Fruit fly (Drosophila melanogaster) whole organism, prepupa: ENCODE data around the gene CG31111.
A peak's percentile ranks its signal among the peaks of the same experiment; 100 is the strongest.

ENCODE experiments used
- Blimp-1 ChIP-seq: fragments of 200-800 bp; sonication (Bioruptor generic); optimal IDR thresholded peaks from 3 replicates; lab custom pipeline; 2017; ENCODE audit warnings: missing biosample characterization, missing genetic modification characterization, mild to moderate bottlenecking, moderate library complexity, missing genetic modification reagents
- CG11294 ChIP-seq: fragments of 200-800 bp; sonication (Bioruptor generic); IDR thresholded peaks from 2 replicates; pipeline ENCODE4 v1.3.6; 2022; ENCODE audit warnings: missing biosample characterization, missing genetic modification characterization
- CG11902 ChIP-seq: fragments of 200-800 bp; sonication (Bioruptor generic); optimal IDR thresholded peaks from 3 replicates; lab custom pipeline; 2016; ENCODE audit warnings: missing biosample characterization, missing genetic modification characterization
- CG3032 ChIP-seq: fragments of 200-800 bp; optimal IDR thresholded peaks from 2 replicates; lab custom pipeline; 2019; ENCODE audit warnings: missing biosample characterization, mild to moderate bottlenecking, missing genetic modification characterization, moderate library complexity
- CG32006 ChIP-seq: fragments of 200-800 bp; sonication (Bioruptor generic); optimal IDR thresholded peaks from 3 replicates; lab custom pipeline; 2017; ENCODE audit warnings: missing biosample characterization, mild to moderate bottlenecking, missing genetic modification characterization
- CG6808 ChIP-seq: fragments of 200-800 bp; sonication (Bioruptor generic); optimal IDR thresholded peaks from 3 replicates; lab custom pipeline; 2017; ENCODE audit warnings: missing biosample characterization, missing genetic modification characterization, mild to moderate bottlenecking, moderate library complexity, missing genetic modification reagents
- CG7368 ChIP-seq: fragments of 200-800 bp; sonication (Bioruptor generic); optimal IDR thresholded peaks from 3 replicates; lab custom pipeline; 2016; ENCODE audit warnings: missing biosample characterization, missing genetic modification characterization
- CG8119 ChIP-seq: fragments of 200-800 bp; sonication (Bioruptor generic); IDR thresholded peaks from 3 replicates; pipeline ENCODE4 v1.3.6; 2022; ENCODE audit warnings: missing biosample characterization, missing genetic modification characterization
- CG8632 ChIP-seq: fragments of 200-800 bp; sonication (Bioruptor generic); optimal IDR thresholded peaks from 3 replicates; lab custom pipeline; 2016; ENCODE audit warnings: missing biosample characterization, missing genetic modification characterization
- Eip75B ChIP-seq: fragments of 200-800 bp; sonication (Bioruptor generic); optimal IDR thresholded peaks from 3 replicates; lab custom pipeline; 2016; ENCODE audit warnings: missing biosample characterization, missing genetic modification characterization
- Eip78C ChIP-seq: fragments of 200-800 bp; sonication (Bioruptor generic); peaks from one replicate; lab custom pipeline; 2016; ENCODE audit warnings: missing biosample characterization, missing genetic modification characterization
- Eip93F ChIP-seq: fragments of 200-800 bp; sonication (Bioruptor generic); optimal IDR thresholded peaks from 2 replicates; lab custom pipeline; 2016; ENCODE audit warnings: missing biosample characterization, mild to moderate bottlenecking, missing genetic modification characterization
- Ets96B ChIP-seq: fragments of 200-800 bp; optimal IDR thresholded peaks from 2 replicates; lab custom pipeline; 2019; ENCODE audit warnings: missing biosample characterization, mild to moderate bottlenecking, missing genetic modification characterization, moderate library complexity
- Gug ChIP-seq: fragments of 200-800 bp; sonication (Bioruptor generic); IDR thresholded peaks from 2 replicates; pipeline ENCODE4 v1.3.6; 2022; ENCODE audit warnings: missing biosample characterization, missing genetic modification characterization
- Hr4 ChIP-seq: fragments of 200-800 bp; sonication (Bioruptor generic); optimal IDR thresholded peaks from 3 replicates; lab custom pipeline; 2016; ENCODE audit warnings: missing biosample characterization, missing genetic modification characterization
- Lpt ChIP-seq: fragments of 200-800 bp; sonication (Bioruptor generic); optimal IDR thresholded peaks from 3 replicates; lab custom pipeline; 2016; ENCODE audit warnings: missing biosample characterization, missing genetic modification characterization
- OdsH ChIP-seq: fragments of 200-800 bp; sonication (Bioruptor generic); optimal IDR thresholded peaks from 3 replicates; lab custom pipeline; 2016; ENCODE audit warnings: missing biosample characterization, missing genetic modification characterization
- Sox102F ChIP-seq: fragments of 200-800 bp; sonication (Bioruptor generic); optimal IDR thresholded peaks from 2 replicates; lab custom pipeline; 2016; ENCODE audit warnings: missing biosample characterization, mild to moderate bottlenecking, missing genetic modification characterization
- Sox14 ChIP-seq: fragments of 200-800 bp; sonication (Bioruptor generic); optimal IDR thresholded peaks from 3 replicates; lab custom pipeline; 2016; ENCODE audit warnings: missing biosample characterization, missing genetic modification characterization
- Sox15 ChIP-seq: fragments of 200-800 bp; sonication (Bioruptor generic); optimal IDR thresholded peaks from 3 replicates; lab custom pipeline; 2016; ENCODE audit warnings: missing biosample characterization, missing genetic modification characterization
- achi ChIP-seq: fragments of 200-800 bp; sonication (Bioruptor generic); optimal IDR thresholded peaks from 3 replicates; lab custom pipeline; 2016; ENCODE audit warnings: missing biosample characterization, missing genetic modification characterization
- acj6 ChIP-seq: fragments of 200-800 bp; sonication (Bioruptor generic); optimal IDR thresholded peaks from 3 replicates; lab custom pipeline; 2016; ENCODE audit warnings: missing biosample characterization, missing genetic modification characterization
- cyc ChIP-seq: fragments of 200-800 bp; sonication (Bioruptor generic); optimal IDR thresholded peaks from 3 replicates; lab custom pipeline; 2016; ENCODE audit warnings: missing biosample characterization, missing genetic modification characterization
- dac ChIP-seq: fragments of 200-800 bp; sonication (Bioruptor generic); optimal IDR thresholded peaks from 2 replicates; lab custom pipeline; 2017; ENCODE audit warnings: missing biosample characterization, mild to moderate bottlenecking, missing genetic modification characterization
- dsx ChIP-seq: fragments of 200-800 bp; optimal IDR thresholded peaks from 3 replicates; lab custom pipeline; 2019; ENCODE audit warnings: missing biosample characterization, mild to moderate bottlenecking, missing genetic modification characterization, moderate library complexity; ENCODE audit not compliant: poor library complexity, severe bottlenecking
- eg ChIP-seq: fragments of 200-800 bp; sonication (Bioruptor generic); IDR thresholded peaks from 3 replicates; pipeline ENCODE4 v1.3.6; 2022; ENCODE audit warnings: missing biosample characterization, missing genetic modification characterization
- esn ChIP-seq: fragments of 200-800 bp; sonication (Bioruptor generic); optimal IDR thresholded peaks from 2 replicates; lab custom pipeline; 2016; ENCODE audit warnings: missing biosample characterization, mild to moderate bottlenecking, missing genetic modification characterization, moderate library complexity
- fd59A ChIP-seq: fragments of 200-800 bp; sonication (Bioruptor generic); optimal IDR thresholded peaks from 2 replicates; lab custom pipeline; 2017; ENCODE audit warnings: missing biosample characterization, mild to moderate bottlenecking, missing genetic modification characterization, missing genetic modification reagents
- fkh ChIP-seq: fragments of 200-800 bp; sonication (Bioruptor generic); optimal IDR thresholded peaks from 3 replicates; lab custom pipeline; 2017; ENCODE audit warnings: missing biosample characterization, mild to moderate bottlenecking, missing genetic modification characterization, moderate library complexity
- lz ChIP-seq: fragments of 200-800 bp; sonication (Bioruptor generic); optimal IDR thresholded peaks from 3 replicates; lab custom pipeline; 2016; ENCODE audit warnings: missing biosample characterization, missing genetic modification characterization
- net ChIP-seq: fragments of 200-800 bp; sonication (Bioruptor generic); optimal IDR thresholded peaks from 3 replicates; lab custom pipeline; 2016; ENCODE audit warnings: missing biosample characterization, missing genetic modification characterization
- pdm3 ChIP-seq: fragments of 200-800 bp; sonication (Bioruptor generic); optimal IDR thresholded peaks from 3 replicates; lab custom pipeline; 2016; ENCODE audit warnings: missing biosample characterization, missing genetic modification characterization
- spab ChIP-seq: fragments of 200-800 bp; sonication (Bioruptor generic); optimal IDR thresholded peaks from 2 replicates; lab custom pipeline; 2017; ENCODE audit warnings: missing biosample characterization, mild to moderate bottlenecking, missing genetic modification characterization, missing genetic modification reagents
- topi ChIP-seq: fragments of 200-800 bp; sonication (Bioruptor generic); optimal IDR thresholded peaks from 3 replicates; lab custom pipeline; 2016; ENCODE audit warnings: missing biosample characterization, missing genetic modification characterization
- vri ChIP-seq: fragments of 200-800 bp; sonication (Bioruptor generic); optimal IDR thresholded peaks from 3 replicates; lab custom pipeline; 2016; ENCODE audit warnings: missing biosample characterization, mild to moderate bottlenecking, missing genetic modification characterization

CG31111 gene

DNA sequence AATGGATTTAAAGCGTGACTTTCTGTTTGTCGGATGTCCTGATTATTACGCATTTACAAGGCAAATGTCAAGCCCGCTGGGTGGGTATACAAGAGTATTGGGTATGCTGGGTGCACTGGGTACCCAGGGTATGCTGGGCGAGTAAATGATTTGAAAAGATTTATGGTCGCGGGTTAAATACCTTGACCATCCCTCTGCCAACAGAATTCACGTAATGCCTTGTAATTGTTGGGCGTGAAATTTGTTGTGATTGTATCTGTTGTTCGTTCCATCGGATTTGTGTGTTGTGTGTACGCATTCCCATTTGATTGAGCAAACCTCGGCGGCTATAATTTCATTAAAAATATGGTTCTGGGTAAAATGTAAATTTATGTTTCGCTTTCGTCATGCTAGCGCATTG, 22.7 kb upstream of the CG31111 start:
- TF ChIP-seq CG11294 (GFP tag; lab: Robert Waterston, UW) (no peak), Sox102F (GFP tag; lab: Kevin White, UChicago) (no peak), CG8119 (GFP tag; lab: Robert Waterston, UW) (no peak), Eip75B (GFP tag; lab: Kevin White, UChicago) (no peak), cyc (GFP tag; lab: Kevin White, UChicago) (no peak), topi (GFP tag; lab: Kevin White, UChicago) (no peak), dac (GFP tag; lab: Kevin White, UChicago) (no peak), eg (no peak), net (GFP tag; lab: Kevin White, UChicago) (no peak), Sox14 (no peak), CG6808 (GFP tag; lab: Kevin White, UChicago) (no peak), pdm3 (GFP tag; lab: Kevin White, UChicago) (no peak)

DNA sequence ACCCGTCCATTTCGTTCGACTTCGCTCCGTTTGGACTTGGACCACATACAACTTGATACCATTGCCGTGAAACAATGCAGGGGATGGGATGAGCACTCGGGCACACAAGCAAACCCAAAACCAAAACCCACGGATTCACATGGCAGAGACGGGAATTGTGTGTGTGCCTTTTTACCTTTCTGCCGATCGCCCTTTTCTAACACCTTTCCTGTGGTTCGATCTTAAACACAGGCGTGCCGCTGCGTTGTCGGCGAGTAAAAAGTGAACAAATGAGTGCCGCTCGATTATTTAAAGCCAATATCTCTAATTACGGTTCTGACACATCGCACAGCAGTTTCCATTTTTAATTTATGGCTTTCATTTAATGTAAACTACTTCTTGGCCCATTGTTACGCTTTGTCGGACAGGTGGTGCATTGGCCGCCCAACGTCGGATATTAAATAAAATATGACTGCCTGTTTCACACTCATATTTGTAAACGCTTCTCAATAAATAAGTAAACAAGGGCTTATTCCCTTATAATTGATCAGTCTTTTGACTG, 21.4 kb upstream of the CG31111 start:
- TF ChIP-seq Eip78C (no peak), CG7368 (no peak), CG8632 (GFP tag; lab: Kevin White, UChicago) (no peak), spab (GFP tag; lab: Kevin White, UChicago) (no peak), net (GFP tag; lab: Kevin White, UChicago) (no peak), vri (no peak), OdsH (GFP tag; lab: Kevin White, UChicago) (no peak), CG11902 (no peak), fd59A (no peak), Ets96B (tag; lab: Kevin White, UChicago) (no peak), esn (GFP tag; lab: Kevin White, UChicago) (no peak), CG8119 (GFP tag; lab: Robert Waterston, UW) (no peak), achi (GFP tag; lab: Kevin White, UChicago) (no peak)

DNA sequence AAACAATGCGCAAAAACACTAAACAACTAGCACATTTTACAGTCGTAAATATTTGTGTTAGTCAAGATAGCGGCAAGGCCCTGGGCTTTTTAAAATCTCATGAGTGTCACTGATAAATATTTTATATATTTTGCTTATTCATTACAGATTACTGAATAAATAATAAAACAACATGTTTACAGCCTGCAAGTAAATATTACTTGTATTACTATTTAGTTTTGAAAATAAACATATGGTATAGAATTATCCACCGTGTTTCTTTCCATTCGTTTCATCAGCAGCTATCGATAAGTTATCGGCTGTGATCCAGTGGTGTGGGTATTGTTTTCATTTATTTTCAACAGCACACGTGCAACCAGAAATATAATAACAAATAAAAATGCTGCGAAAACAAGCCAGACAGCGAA, 18.6 kb upstream of the CG31111 start, which contains the start of the genes shams and CG11920:
TSS of gene shams (minus strand) at position 50 of the 407 bp plus-strand sequence.
TSS of gene CG11920 (plus strand) at position 320 of the 407 bp plus-strand sequence.
- TF ChIP-seq OdsH (GFP tag; lab: Kevin White, UChicago) (peak; percentile 10), Eip93F (peak; percentile 53), esn (GFP tag; lab: Kevin White, UChicago) (peak; percentile 47), Hr4 (GFP tag; lab: Kevin White, UChicago) (no peak), Lpt (GFP tag; lab: Kevin White, UChicago) (no peak), CG7368 (no peak), dsx (no peak), achi (GFP tag; lab: Kevin White, UChicago) (peak; percentile 1), fkh (GFP tag; lab: Kevin White, UChicago) (peak; percentile 97), CG6808 (GFP tag; lab: Kevin White, UChicago) (no peak), Gug (GFP tag; lab: Robert Waterston, UW) (no peak), CG11902 (no peak), Sox14 (peak; percentile 27), Blimp-1 (GFP tag; lab: Kevin White, UChicago) (no peak), CG32006 (GFP tag; lab: Kevin White, UChicago) (no peak), pdm3 (GFP tag; lab: Kevin White, UChicago) (no peak), CG3032 (peak; percentile 13), topi (GFP tag; lab: Kevin White, UChicago) (peak; percentile 11), Eip78C (peak; percentile 82), acj6 (GFP tag; lab: Kevin White, UChicago) (peak; percentile 3), dac (GFP tag; lab: Kevin White, UChicago) (no peak), CG11294 (GFP tag; lab: Robert Waterston, UW) (no peak), lz (GFP tag; lab: Kevin White, UChicago) (no peak), Eip75B (GFP tag; lab: Kevin White, UChicago) (peak; percentile 34), cyc (GFP tag; lab: Kevin White, UChicago) (no peak), Sox15 (GFP tag; lab: Kevin White, UChicago) (no peak)
